Worm (Caenorhabditis elegans): Measurements from ENCODE around the gene Y38A10A.2.

ce11 chrV:6101243-6101898 is 38.1 kb upstream of the Y38A10A.2 start:
- no peak for TF ChIP-seq fkh-4 (tag; optimal IDR thresholded peaks at IDR 0.05; ENCODE audit: borderline replicate concordance)
- TF ChIP-seq sox-4 (tag; optimal IDR thresholded peaks at IDR 0.05), result no peak
- TF ChIP-seq lin-39 (tag; optimal IDR thresholded peaks at IDR 0.05), result no peak
- TF ChIP-seq nhr-237 (tag; optimal IDR thresholded peaks at IDR 0.05), result no peak
- TF ChIP-seq nhr-85 (tag), result no peak
- no peak for TF ChIP-seq unc-62 (GFP tag; optimal IDR thresholded peaks at IDR 0.05)
- no peak for TF ChIP-seq ceh-82 (tag; optimal IDR thresholded peaks at IDR 0.05)
- TF ChIP-seq mef-2 (tag; optimal IDR thresholded peaks at IDR 0.05), result no peak
- TF ChIP-seq zag-1 (tag; optimal IDR thresholded peaks at IDR 0.05), result no peak

Data from whole organism, L1 larva.